Fruit fly (Drosophila melanogaster): ENCODE results near the gene Tpr2.

- TF ChIP-seq Clk (GFP tag; optimal IDR thresholded peaks at IDR 0.05), result no peak
- no peak for TF ChIP-seq tj (GFP tag; optimal IDR thresholded peaks at IDR 0.05)
- TF ChIP-seq CG7045 (GFP tag; optimal IDR thresholded peaks at IDR 0.05), result no peak
- TF ChIP-seq CG1620 (GFP tag; optimal IDR thresholded peaks at IDR 0.05), result no peak
- TF ChIP-seq bab1 (GFP tag; optimal IDR thresholded peaks at IDR 0.05), result no peak
- TF ChIP-seq Crg-1 (GFP tag; optimal IDR thresholded peaks at IDR 0.05), result no peak
- no peak for TF ChIP-seq toe (GFP tag; optimal IDR thresholded peaks at IDR 0.05)
- peak in 1 of 2 experiments; percentile 22 for TF ChIP-seq cnc (optimal IDR thresholded peaks at IDR 0.05)
- TF ChIP-seq CG14711 (tag; optimal IDR thresholded peaks at IDR 0.05), result no peak
- peak; percentile 76 for TF ChIP-seq kay (GFP tag; ENCODE audit: borderline replicate concordance)
Measured at dm6 chr2L:16511277-16511678, 19.9 kb downstream of the Tpr2 start.

All from whole organism, adult.